Fruit fly (Drosophila melanogaster): ENCODE results near the gene DIP1.

The DIP1 gene

DNA sequence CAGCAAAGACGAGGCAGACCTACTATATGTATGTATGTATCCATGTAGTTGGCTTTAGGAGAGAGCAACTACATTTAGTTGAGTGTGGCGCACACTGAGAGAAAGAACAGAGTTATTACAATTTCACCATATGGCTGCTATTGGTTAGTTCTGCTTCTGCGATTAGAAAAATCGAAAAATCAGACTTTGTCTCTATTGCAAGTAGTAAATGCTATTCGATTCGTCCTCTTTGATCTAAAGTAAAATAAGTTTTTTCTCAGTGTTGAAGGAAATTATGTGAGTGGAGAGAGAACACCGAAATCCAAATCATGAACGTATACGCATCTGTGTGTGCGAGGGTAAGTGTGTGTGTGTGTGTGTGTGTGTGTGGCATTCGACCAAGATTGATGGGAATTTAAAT is 36.0 kb downstream of the DIP1 start (continued):
- TF ChIP-seq topi (GFP tag; optimal IDR thresholded peaks at IDR 0.05): peak; percentile 92
- TF ChIP-seq Hr39 (GFP tag; optimal IDR thresholded peaks at IDR 0.05): peak; percentile 69
- peak; percentile 72 for TF ChIP-seq CG6854 (GFP tag; optimal IDR thresholded peaks at IDR 0.05)
- TF ChIP-seq esn (GFP tag; optimal IDR thresholded peaks at IDR 0.05): peak; percentile 67
- TF ChIP-seq eg (GFP tag; IDR thresholded peaks at IDR 0.05): peak; percentile 89
- peak; percentile 64 for TF ChIP-seq CG6792 (GFP tag; optimal IDR thresholded peaks at IDR 0.05)
- TF ChIP-seq CG11902 (GFP tag; optimal IDR thresholded peaks at IDR 0.05): peak; percentile 84
- TF ChIP-seq salr (GFP tag; optimal IDR thresholded peaks at IDR 0.05): peak; percentile 31 to 77

DNA sequence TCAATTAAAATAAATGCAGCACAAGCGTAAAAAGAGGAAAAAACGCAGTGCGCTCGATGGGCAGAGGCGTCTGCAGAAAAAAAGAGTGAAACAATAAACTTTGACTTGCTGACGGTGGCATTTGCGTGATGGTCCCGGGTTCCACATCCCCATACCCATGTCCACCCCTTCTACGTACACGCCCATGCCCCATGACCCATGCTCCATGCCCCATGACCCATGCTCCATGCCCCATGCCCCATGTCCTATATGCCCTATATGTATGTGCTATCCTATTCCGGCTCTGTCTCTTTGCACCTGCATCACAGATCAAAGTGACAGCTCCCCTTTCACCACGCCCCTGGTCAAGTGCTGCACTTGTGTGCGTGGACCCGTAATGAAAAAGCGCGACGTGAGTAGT is 38.0 kb downstream of the DIP1 start:
- peak; percentile 85 for TF ChIP-seq Eip78C (GFP tag)
- TF ChIP-seq ss (GFP tag; optimal IDR thresholded peaks at IDR 0.05): peak; percentile 62 to 76
- no peak for TF ChIP-seq vri (GFP tag; optimal IDR thresholded peaks at IDR 0.05)
- TF ChIP-seq Ets96B (tag; optimal IDR thresholded peaks at IDR 0.05): peak; percentile 59
- peak; percentile 63 for TF ChIP-seq CG10669 (GFP tag; optimal IDR thresholded peaks at IDR 0.05)
- peak; percentile 62 for TF ChIP-seq OdsH (GFP tag; optimal IDR thresholded peaks at IDR 0.05)
- TF ChIP-seq Lpt (GFP tag; optimal IDR thresholded peaks at IDR 0.05): no peak
- peak; percentile 52 for TF ChIP-seq Sox15 (GFP tag; optimal IDR thresholded peaks at IDR 0.05)
- TF ChIP-seq lz (GFP tag; optimal IDR thresholded peaks at IDR 0.05): peak; percentile 44
- peak; percentile 51 for TF ChIP-seq pdm3 (GFP tag; optimal IDR thresholded peaks at IDR 0.05)
- TF ChIP-seq spab (GFP tag; optimal IDR thresholded peaks at IDR 0.05): peak; percentile 65
- TF ChIP-seq Hr4 (GFP tag; optimal IDR thresholded peaks at IDR 0.05): peak; percentile 34
- peak; percentile 18 for TF ChIP-seq esn (GFP tag; optimal IDR thresholded peaks at IDR 0.05)
- TF ChIP-seq CG16779 (tag; optimal IDR thresholded peaks at IDR 0.05): no peak
- peak; percentile 53; the same call in 1 of the 3 replicates for TF ChIP-seq CG8119 (GFP tag; IDR thresholded peaks at IDR 0.05)
- TF ChIP-seq Eip93F (GFP tag; optimal IDR thresholded peaks at IDR 0.05): no peak
- TF ChIP-seq CG3919 (GFP tag; optimal IDR thresholded peaks at IDR 0.05): peak; percentile 61
- peak; percentile 34 for TF ChIP-seq CG11902 (GFP tag; optimal IDR thresholded peaks at IDR 0.05)
- no peak for TF ChIP-seq fkh (GFP tag; optimal IDR thresholded peaks at IDR 0.05)
- peak; percentile 57 for TF ChIP-seq CG6792 (GFP tag; optimal IDR thresholded peaks at IDR 0.05)
- TF ChIP-seq CG8632 (GFP tag; optimal IDR thresholded peaks at IDR 0.05): peak; percentile 1
- TF ChIP-seq svp (GFP tag): peak; percentile 76
- peak; percentile 46 for TF ChIP-seq dsx (GFP tag; optimal IDR thresholded peaks at IDR 0.05; ENCODE audit: poor library complexity, severe bottlenecking)
- peak; percentile 16 for TF ChIP-seq net (GFP tag; optimal IDR thresholded peaks at IDR 0.05)
- no peak for TF ChIP-seq CG11762 (GFP tag; optimal IDR thresholded peaks at IDR 0.05; ENCODE audit: insufficient read depth)
- TF ChIP-seq achi (GFP tag; optimal IDR thresholded peaks at IDR 0.05): peak; percentile 30
- TF ChIP-seq Sox102F (GFP tag; optimal IDR thresholded peaks at IDR 0.05): peak; percentile 19
- TF ChIP-seq CG15336 (GFP tag; IDR thresholded peaks at IDR 0.05): peak; percentile 50
- peak; percentile 12 for TF ChIP-seq CG31627 (GFP tag; optimal IDR thresholded peaks at IDR 0.05)
- TF ChIP-seq topi (GFP tag; optimal IDR thresholded peaks at IDR 0.05): peak; percentile 41
- TF ChIP-seq CG6163 (GFP tag; IDR thresholded peaks at IDR 0.05): peak; percentile 63
- peak; percentile 32 for TF ChIP-seq Sox14 (GFP tag; optimal IDR thresholded peaks at IDR 0.05)
- TF ChIP-seq CG11294 (GFP tag; IDR thresholded peaks at IDR 0.05): peak; percentile 57; the same call in 1 of the 2 replicates
- TF ChIP-seq CG8319 (GFP tag; optimal IDR thresholded peaks at IDR 0.05): no peak
- TF ChIP-seq CG6276 (GFP tag; optimal IDR thresholded peaks at IDR 0.05): peak; percentile 36
- peak; percentile 41 to 46 for TF ChIP-seq salr (GFP tag; optimal IDR thresholded peaks at IDR 0.05)
- 0 out of 2 replicates have a peak, but pooled peaks have one; percentile 27 for TF ChIP-seq Gug (GFP tag; IDR thresholded peaks at IDR 0.05)
- TF ChIP-seq CG10631 (GFP tag; optimal IDR thresholded peaks at IDR 0.05): peak; percentile 44
- peak; percentile 24 for TF ChIP-seq dac (GFP tag; optimal IDR thresholded peaks at IDR 0.05)
- TF ChIP-seq CG9139 (GFP tag; optimal IDR thresholded peaks at IDR 0.05): peak; percentile 42
- peak; percentile 77 for TF ChIP-seq CG6808 (GFP tag; optimal IDR thresholded peaks at IDR 0.05)
- TF ChIP-seq Met (GFP tag; optimal IDR thresholded peaks at IDR 0.05): peak; percentile 26
- peak; percentile 32 for TF ChIP-seq CG34406 (GFP tag; optimal IDR thresholded peaks at IDR 0.05)
- peak; percentile 68 for TF ChIP-seq fd59A (GFP tag; optimal IDR thresholded peaks at IDR 0.05)
- TF ChIP-seq Hr39 (GFP tag; optimal IDR thresholded peaks at IDR 0.05): peak; percentile 36
- TF ChIP-seq CG4318 (GFP tag; optimal IDR thresholded peaks at IDR 0.05): peak; percentile 49
- peak; percentile 62 for TF ChIP-seq CG1621 (tag; optimal IDR thresholded peaks at IDR 0.05)

Measured in whole organism, prepupa.